Worm (Caenorhabditis elegans): ENCODE results near the gene nhr-118.

The nhr-118 gene

ce11 chrV:4407519-4407918 lies at the start of gene nhr-118:
Gene nhr-118, plus strand, starts transcription at chrV:4407819.
- TF ChIP-seq lsy-12 (tag; optimal IDR thresholded peaks at IDR 0.05) (no peak), eor-1 (tag; optimal IDR thresholded peaks at IDR 0.05) (no peak), ama-1 (optimal IDR thresholded peaks at IDR 0.05) (no peak), fkh-10 (GFP tag; optimal IDR thresholded peaks at IDR 0.05) (no peak)

DNA sequence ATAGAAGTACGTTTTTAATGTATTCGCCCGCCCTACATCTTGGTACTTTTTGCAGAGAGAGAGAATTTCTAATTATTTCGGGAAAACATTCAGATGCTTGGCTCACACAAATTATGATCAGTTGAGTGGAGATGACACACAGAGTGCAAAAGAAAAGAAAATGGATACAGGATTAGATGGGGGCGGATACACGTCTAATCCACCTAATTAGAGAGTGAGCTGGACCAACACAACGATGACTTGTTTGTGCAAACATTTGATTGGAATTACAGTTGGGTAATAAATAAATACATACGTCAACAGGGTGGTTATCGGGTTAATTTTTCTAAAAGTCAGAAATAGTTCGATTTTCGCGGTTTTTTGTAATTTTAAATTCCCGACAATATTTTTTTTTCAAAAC lies 48.5 kb upstream of the nhr-118 start:
- TF ChIP-seq elt-1 (tag; optimal IDR thresholded peaks at IDR 0.05) (no peak), ceh-28 (tag; optimal IDR thresholded peaks at IDR 0.05) (no peak), nhr-28 (tag; optimal IDR thresholded peaks at IDR 0.05) (no peak), ama-1 (optimal IDR thresholded peaks at IDR 0.05) (no peak), nhr-237 (tag; optimal IDR thresholded peaks at IDR 0.05) (no peak), ztf-4 (tag; optimal IDR thresholded peaks at IDR 0.05) (no peak), pha-4 (tag; optimal IDR thresholded peaks at IDR 0.05) (no peak), lin-39 (tag; optimal IDR thresholded peaks at IDR 0.05) (no peak), pqm-1 (tag; optimal IDR thresholded peaks at IDR 0.05) (no peak), ZK546.5 (tag; optimal IDR thresholded peaks at IDR 0.05) (no peak), fos-1 (tag; optimal IDR thresholded peaks at IDR 0.05) (no peak), ztf-11 (tag; optimal IDR thresholded peaks at IDR 0.05) (no peak), daf-12 (tag; optimal IDR thresholded peaks at IDR 0.05) (no peak), ceh-16 (tag; optimal IDR thresholded peaks at IDR 0.05) (no peak), nhr-77 (tag; optimal IDR thresholded peaks at IDR 0.05) (no peak), nfya-1 (tag; optimal IDR thresholded peaks at IDR 0.05; ENCODE audit: insufficient read depth) (no peak), ceh-9 (tag; optimal IDR thresholded peaks at IDR 0.05) (no peak), jun-1 (tag; optimal IDR thresholded peaks at IDR 0.05) (no peak), zag-1 (tag; optimal IDR thresholded peaks at IDR 0.05) (no peak), hmg-11 (tag; optimal IDR thresholded peaks at IDR 0.05) (no peak)

- TF ChIP-seq elt-3 (tag; optimal IDR thresholded peaks at IDR 0.05) = no peak
- TF ChIP-seq elt-1 (tag; optimal IDR thresholded peaks at IDR 0.05) = no peak
- TF ChIP-seq ceh-16 (tag; optimal IDR thresholded peaks at IDR 0.05) = no peak
- no peak for TF ChIP-seq tbx-2 (tag; optimal IDR thresholded peaks at IDR 0.05)
- no peak for TF ChIP-seq jun-1 (tag; optimal IDR thresholded peaks at IDR 0.05)
- TF ChIP-seq snpc-4 (tag; optimal IDR thresholded peaks at IDR 0.05) = no peak
Measured at ce11 chrV:4360018-4360417, 47.6 kb upstream of the nhr-118 start.

DNA sequence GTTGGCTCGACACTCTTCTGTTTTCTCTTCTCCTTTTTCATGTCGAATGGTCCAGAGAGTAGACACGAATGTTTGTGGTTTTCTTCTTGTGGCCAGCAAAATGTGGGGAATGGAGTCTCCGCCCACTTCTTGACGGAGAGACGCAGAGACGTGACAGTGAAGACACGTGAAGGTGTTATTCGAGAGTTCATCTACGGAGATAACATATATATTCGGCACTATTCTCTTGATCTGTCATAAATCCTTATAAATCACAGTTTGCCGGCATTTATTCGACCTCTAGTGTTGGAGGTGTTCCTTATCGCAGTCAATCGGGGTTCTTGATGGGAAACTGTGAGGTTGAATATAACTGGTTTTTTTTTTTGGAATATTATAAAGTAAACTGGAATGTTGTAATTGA lies 46.1 kb upstream of the nhr-118 start, which contains the start of gene F32D1.3:
TSS of gene F32D1.3 (minus strand) at position 65 of the 400 bp plus-strand sequence.
- peak; percentile 34 for TF ChIP-seq nhr-25 (tag; optimal IDR thresholded peaks at IDR 0.05)
- no peak for TF ChIP-seq nhr-43 (tag; optimal IDR thresholded peaks at IDR 0.05; ENCODE audit: poor library complexity, severe bottlenecking)
- no peak for TF ChIP-seq nfya-1 (tag; optimal IDR thresholded peaks at IDR 0.05; ENCODE audit: insufficient read depth)
- peak; percentile 44 for TF ChIP-seq nhr-23 (tag; optimal IDR thresholded peaks at IDR 0.05)
- TF ChIP-seq tbx-2 (tag; optimal IDR thresholded peaks at IDR 0.05) = no peak
- TF ChIP-seq nhr-12 (tag; optimal IDR thresholded peaks at IDR 0.05) = no peak
- peak; percentile 80 for TF ChIP-seq elt-1 (tag; optimal IDR thresholded peaks at IDR 0.05)
- no peak for TF ChIP-seq ztf-4 (tag; optimal IDR thresholded peaks at IDR 0.05)

ce11 chrV:4364517-4364916 lies 43.1 kb upstream of the nhr-118 start, which contains the start of gene grl-13:
Gene grl-13, minus strand, starts transcription at chrV:4364617.
- no peak for TF ChIP-seq ceh-16 (tag; optimal IDR thresholded peaks at IDR 0.05)
- TF ChIP-seq zag-1 (tag; optimal IDR thresholded peaks at IDR 0.05) = no peak
- TF ChIP-seq nhr-11 (tag; optimal IDR thresholded peaks at IDR 0.05) = no peak
- TF ChIP-seq elt-1 (tag; optimal IDR thresholded peaks at IDR 0.05) = no peak
- no peak for TF ChIP-seq mml-1 (tag; optimal IDR thresholded peaks at IDR 0.05)

DNA sequence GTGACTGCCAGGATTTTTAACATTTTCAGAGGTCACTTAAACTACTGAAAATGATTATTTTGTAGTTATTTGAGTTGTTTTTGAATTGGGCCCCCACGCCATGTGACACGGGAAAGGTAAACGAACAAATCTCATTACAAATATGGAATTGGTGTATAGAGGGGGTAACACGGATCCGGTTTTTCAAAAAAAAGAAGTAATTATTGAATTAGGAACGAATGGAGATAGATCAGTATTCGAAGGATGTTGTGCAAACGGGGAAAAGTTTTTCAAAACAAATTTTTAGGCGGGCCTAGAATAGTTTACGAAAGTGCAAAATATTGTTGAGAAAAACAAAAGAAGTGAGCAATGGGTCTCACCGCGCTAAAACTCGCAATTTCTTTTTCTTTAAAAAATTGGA lies 41.2 kb upstream of the nhr-118 start, which contains the start of gene F32D1.11:
TSS of gene F32D1.11 (minus strand) at position 101 of the 400 bp plus-strand sequence.
- no peak for TF ChIP-seq elt-3 (tag; optimal IDR thresholded peaks at IDR 0.05)
- no peak for TF ChIP-seq snpc-4 (tag; optimal IDR thresholded peaks at IDR 0.05)
- TF ChIP-seq unc-62 (GFP tag; optimal IDR thresholded peaks at IDR 0.05) = no peak
- no peak for TF ChIP-seq nhr-28 (tag; optimal IDR thresholded peaks at IDR 0.05)
- TF ChIP-seq nhr-76 (tag; optimal IDR thresholded peaks at IDR 0.05) = no peak
- no peak for TF ChIP-seq hmg-11 (tag; optimal IDR thresholded peaks at IDR 0.05)
- TF ChIP-seq ama-1 (optimal IDR thresholded peaks at IDR 0.05) = no peak
- TF ChIP-seq sea-2 (GFP tag; optimal IDR thresholded peaks at IDR 0.05) = no peak
- no peak for TF ChIP-seq nhr-11 (tag; optimal IDR thresholded peaks at IDR 0.05)
- no peak for TF ChIP-seq jun-1 (tag; optimal IDR thresholded peaks at IDR 0.05)
- TF ChIP-seq ceh-9 (tag; optimal IDR thresholded peaks at IDR 0.05) = no peak
- no peak for TF ChIP-seq ceh-16 (tag; optimal IDR thresholded peaks at IDR 0.05)
- no peak for TF ChIP-seq fos-1 (tag; optimal IDR thresholded peaks at IDR 0.05)
- no peak for TF ChIP-seq nhr-23 (tag; optimal IDR thresholded peaks at IDR 0.05)
- TF ChIP-seq pqm-1 (tag; optimal IDR thresholded peaks at IDR 0.05) = no peak
- no peak for TF ChIP-seq aly-2 (tag; optimal IDR thresholded peaks at IDR 0.05)
- TF ChIP-seq unc-39 (tag; optimal IDR thresholded peaks at IDR 0.05) = no peak
- no peak for TF ChIP-seq zag-1 (tag; optimal IDR thresholded peaks at IDR 0.05)

Measured in whole organism, L3 larva.